Worm (Caenorhabditis elegans) whole organism, L4 larva: ENCODE results near the gene ets-4.

Experiments used
- F10B5.3 ChIP-seq: sonication (generic microtip); optimal IDR thresholded peaks from 2 replicates; lab custom pipeline; 2016; ENCODE audit warnings: mild to moderate bottlenecking, missing genetic modification characterization, missing compliant biosample characterization
- F49E8.2 ChIP-seq: sonication (generic microtip); optimal IDR thresholded peaks from 2 replicates; lab custom pipeline; 2016; ENCODE audit warnings: missing compliant biosample characterization, mild to moderate bottlenecking, missing genetic modification characterization, borderline replicate concordance
- Y48G9A.11 ChIP-seq: fragments of 200-800 bp; sonication (Bioruptor generic); IDR thresholded peaks from 2 replicates; pipeline ENCODE4 v1.3.6; 2022; ENCODE audit warnings: missing genetic modification reagents, missing genetic modification characterization, missing compliant biosample characterization
- Y5F2A.4 ChIP-seq: fragments of 200-800 bp; sonication (Bioruptor generic); optimal IDR thresholded peaks from 2 replicates; lab custom pipeline; 2018; ENCODE audit warnings: mild to moderate bottlenecking, missing genetic modification characterization, missing compliant biosample characterization
- ZK337.2 ChIP-seq: fragments of 200-800 bp; sonication (Bioruptor generic); IDR thresholded peaks from 2 replicates; pipeline ENCODE4 v1.3.6; 2022; ENCODE audit warnings: missing genetic modification reagents, missing genetic modification characterization, missing compliant biosample characterization
- aha-1 ChIP-seq: fragments of 150-350 bp; peaks from one replicate; lab custom pipeline; 2014; ENCODE audit warnings: missing biosample characterization, missing genetic modification characterization
- arid-1 ChIP-seq: fragments of 200-800 bp; sonication (Bioruptor generic); conservative IDR thresholded peaks from 2 replicates; pipeline ENCODE4 v1.3.6; 2022; ENCODE audit warnings: missing genetic modification reagents, missing genetic modification characterization, missing compliant biosample characterization
- cey-2 ChIP-seq: sonication (generic microtip); optimal IDR thresholded peaks from 3 replicates; lab custom pipeline; 2017; ENCODE audit warnings: missing genetic modification characterization, mild to moderate bottlenecking, missing compliant biosample characterization, antibody characterized with exemption, borderline replicate concordance; ENCODE audit not compliant: insufficient read depth
- daf-16 ChIP-seq, 3 experiments: sonication (generic microtip); optimal IDR thresholded peaks; 2 replicates each; lab custom pipeline; 2016 to 2017; ENCODE audit warnings: missing genetic modification characterization in 3 of 3, missing genetic modification reagents in 3 of 3, mild to moderate bottlenecking in 2 of 3, missing compliant biosample characterization in 2 of 3, missing biosample characterization in 1 of 3, moderate library complexity in 1 of 3
- daf-8 ChIP-seq: fragments of 200-800 bp; sonication (Bioruptor generic); IDR thresholded peaks from 2 replicates; pipeline ENCODE4 v1.3.6; 2022; ENCODE audit warnings: missing genetic modification characterization, missing compliant biosample characterization
- dmd-6 ChIP-seq: fragments of 200-800 bp; sonication (Bioruptor generic); IDR thresholded peaks from 2 replicates; pipeline ENCODE4 v1.3.6; 2022; ENCODE audit warnings: missing genetic modification reagents, missing genetic modification characterization, missing compliant biosample characterization
- duxl-1 ChIP-seq: sonication (generic microtip); optimal IDR thresholded peaks from 2 replicates; lab custom pipeline; 2016; ENCODE audit warnings: mild to moderate bottlenecking, missing genetic modification characterization, moderate library complexity, missing compliant biosample characterization; ENCODE audit not compliant: poor library complexity
- dve-1 ChIP-seq: sonication (generic microtip); optimal IDR thresholded peaks from 2 replicates; lab custom pipeline; 2017; ENCODE audit warnings: antibody characterized with exemption, mild to moderate bottlenecking, missing genetic modification characterization, missing compliant biosample characterization; ENCODE audit not compliant: insufficient read depth
- egl-27 ChIP-seq: sonication (generic microtip); optimal IDR thresholded peaks from 3 replicates; lab custom pipeline; 2017; ENCODE audit warnings: missing biosample characterization, missing genetic modification reagents, missing genetic modification characterization
- egl-43 ChIP-seq: fragments of 200-800 bp; sonication (Bioruptor generic); IDR thresholded peaks from 2 replicates; pipeline ENCODE4 v1.3.6; 2022; ENCODE audit warnings: missing genetic modification reagents, missing genetic modification characterization, missing compliant biosample characterization
- fkh-10 ChIP-seq: fragments of 150-350 bp; optimal IDR thresholded peaks from 2 replicates; lab custom pipeline; 2014; ENCODE audit warnings: missing biosample characterization, missing genetic modification reagents, missing genetic modification characterization
- gei-8 ChIP-seq: fragments of 200-800 bp; sonication (Bioruptor generic); optimal IDR thresholded peaks from 2 replicates; lab custom pipeline; 2018; ENCODE audit warnings: mild to moderate bottlenecking, missing genetic modification characterization, missing compliant biosample characterization
- hlh-11 ChIP-seq: fragments of 200-800 bp; sonication (Bioruptor generic); optimal IDR thresholded peaks from 2 replicates; lab custom pipeline; 2018; ENCODE audit warnings: mild to moderate bottlenecking, missing genetic modification characterization, missing compliant biosample characterization
- hlh-30 ChIP-seq: sonication (generic microtip); optimal IDR thresholded peaks from 2 replicates; lab custom pipeline; 2017; ENCODE audit warnings: antibody characterized with exemption, mild to moderate bottlenecking, missing genetic modification characterization, missing compliant biosample characterization; ENCODE audit not compliant: insufficient read depth
- lin-13 ChIP-seq: fragments of 150-350 bp; optimal IDR thresholded peaks from 2 replicates; lab custom pipeline; 2014; ENCODE audit warnings: missing biosample characterization, missing genetic modification reagents, missing genetic modification characterization
- lsy-2 ChIP-seq, 2 experiments: fragments of 150-350 bp in 1 of 2; sonication (generic microtip) in 1 of 2; optimal IDR thresholded peaks; 2 replicates each; lab custom pipeline; 2014 to 2017; ENCODE audit warnings: missing biosample characterization in 2 of 2, missing genetic modification characterization in 2 of 2
- mdl-1 ChIP-seq, 2 experiments: fragments of 150-350 bp in 1 of 2; sonication (generic microtip) in 1 of 2; optimal IDR thresholded peaks; 2 replicates each; lab custom pipeline; 2014 to 2017; ENCODE audit warnings: missing biosample characterization in 2 of 2, missing genetic modification characterization in 2 of 2
- mes-2 ChIP-seq: sonication (generic microtip); optimal IDR thresholded peaks from 2 replicates; lab custom pipeline; 2016; ENCODE audit warnings: missing genotype, mild to moderate bottlenecking, missing genetic modification characterization, missing compliant biosample characterization; ENCODE audit not compliant: poor library complexity, severe bottlenecking
- mxl-3 ChIP-seq: fragments of 200-800 bp; sonication (Bioruptor generic); optimal IDR thresholded peaks from 2 replicates; lab custom pipeline; 2018; ENCODE audit warnings: mild to moderate bottlenecking, missing genetic modification characterization, missing compliant biosample characterization
- nhr-28 ChIP-seq: fragments of 150-350 bp; optimal IDR thresholded peaks from 2 replicates; lab custom pipeline; 2014; ENCODE audit warnings: missing biosample characterization, missing genetic modification characterization
- nhr-76 ChIP-seq: fragments of 150-350 bp; optimal IDR thresholded peaks from 2 replicates; lab custom pipeline; 2014; ENCODE audit warnings: missing biosample characterization, missing genetic modification characterization
- pqm-1 ChIP-seq: sonication (generic microtip); optimal IDR thresholded peaks from 2 replicates; lab custom pipeline; 2017; ENCODE audit warnings: missing biosample characterization, missing genetic modification characterization
- spr-1 ChIP-seq: sonication (generic microtip); optimal IDR thresholded peaks from 2 replicates; lab custom pipeline; 2016; ENCODE audit warnings: mild to moderate bottlenecking, missing genetic modification characterization, missing compliant biosample characterization
- unc-39 ChIP-seq: sonication (generic microtip); optimal IDR thresholded peaks from 2 replicates; lab custom pipeline; 2017; ENCODE audit warnings: missing biosample characterization, missing genetic modification characterization
- unc-62 ChIP-seq, 3 experiments: fragments of 150-350 bp in 1 of 3; sonication (generic microtip); optimal IDR thresholded peaks in 2 of 3; peaks in 1 of 3; 1 replicate in 1 of 3; 2 replicates in 2 of 3; lab custom pipeline; 2014 to 2017; ENCODE audit warnings: missing biosample characterization in 3 of 3, missing genetic modification characterization in 3 of 3, missing genetic modification reagents in 3 of 3, missing genotype in 1 of 3
- zip-11 ChIP-seq: fragments of 200-800 bp; sonication (Bioruptor generic); IDR thresholded peaks from 2 replicates; pipeline ENCODE4 v1.3.6; 2022; ENCODE audit warnings: missing genetic modification characterization, missing compliant biosample characterization
- zip-2 ChIP-seq: fragments of 150-350 bp; optimal IDR thresholded peaks from 2 replicates; lab custom pipeline; 2014; ENCODE audit warnings: missing biosample characterization, missing genetic modification characterization

ets-4 gene

ce11 chrX:6551679-6552078 is 33.0 kb downstream of the ets-4 start:
- no peak for TF ChIP-seq mdl-1 (tag; optimal IDR thresholded peaks at IDR 0.05; lab: Kevin White, UChicago)
- no peak for TF ChIP-seq daf-16 (GFP tag; optimal IDR thresholded peaks at IDR 0.05; lab: Kevin White, UChicago)
- peak; percentile 61 for TF ChIP-seq daf-16 (tag; optimal IDR thresholded peaks at IDR 0.05; lab: Kevin White, UChicago)
- TF ChIP-seq mes-2 (tag; lab: Kevin White, UChicago): peak; percentile 17
- TF ChIP-seq zip-2 (tag; lab: Kevin White, UChicago): no peak
- no peak for TF ChIP-seq zip-11
- peak; percentile 59 for TF ChIP-seq hlh-11
- TF ChIP-seq lsy-2 (tag; optimal IDR thresholded peaks at IDR 0.05; lab: Kevin White, UChicago): peak in 1 of 2 experiments; percentile 4
- TF ChIP-seq duxl-1 (tag; lab: Kevin White, UChicago): no peak
- no peak for TF ChIP-seq unc-62 (GFP tag; optimal IDR thresholded peaks at IDR 0.05 in 1 of 2; lab: Kevin White, UChicago)
- TF ChIP-seq unc-62 (tag; optimal IDR thresholded peaks at IDR 0.05; lab: Kevin White, UChicago): no peak
- peak; percentile 72 for TF ChIP-seq nhr-28 (tag; lab: Kevin White, UChicago)
- TF ChIP-seq dmd-6 (GFP tag; lab: Robert Waterston, UW): peak; percentile 60
- TF ChIP-seq dve-1 (tag; lab: Kevin White, UChicago): peak; percentile 44
- TF ChIP-seq hlh-30 (tag; lab: Kevin White, UChicago): peak; percentile 17
- no peak for TF ChIP-seq spr-1
- no peak for TF ChIP-seq daf-8
- peak; percentile 36 for TF ChIP-seq mxl-3 (GFP tag; lab: Kevin White, UChicago)
- peak; percentile 85 for TF ChIP-seq pqm-1

- TF ChIP-seq hlh-30 (tag; lab: Kevin White, UChicago) (peak; percentile 1), fkh-10 (GFP tag; lab: Kevin White, UChicago) (no peak), aha-1 (tag; lab: Kevin White, UChicago) (peak; percentile 44), unc-62 (GFP tag; optimal IDR thresholded peaks at IDR 0.05 in 1 of 2; lab: Kevin White, UChicago) (peak in 1 of 2 experiments; percentile 98), unc-62 (tag; optimal IDR thresholded peaks at IDR 0.05; lab: Kevin White, UChicago) (no peak)
These were observed 34.2 kb downstream of the ets-4 start, which contains the start of gene svh-2 for ce11 chrX:6552806-6553337. Gene svh-2 (plus strand): TSS chrX:6553287.

ce11 chrX:6553634-6554033 is 35.0 kb downstream of the ets-4 start:
- no peak for TF ChIP-seq F49E8.2 (tag; lab: Kevin White, UChicago)
- no peak for TF ChIP-seq dmd-6 (GFP tag; lab: Robert Waterston, UW)
- TF ChIP-seq aha-1 (tag; lab: Kevin White, UChicago): peak; percentile 97

- TF ChIP-seq unc-39 (tag; lab: Kevin White, UChicago): no peak
- no peak for TF ChIP-seq F10B5.3 (tag; lab: Kevin White, UChicago)
- no peak for TF ChIP-seq lin-13 (GFP tag; lab: Kevin White, UChicago)
- no peak for TF ChIP-seq pqm-1
- no peak for TF ChIP-seq nhr-76 (tag; lab: Kevin White, UChicago)
- TF ChIP-seq unc-62 (GFP tag; optimal IDR thresholded peaks at IDR 0.05 in 1 of 2; lab: Kevin White, UChicago): peak in 1 of 2 experiments; percentile 98
- TF ChIP-seq unc-62 (tag; optimal IDR thresholded peaks at IDR 0.05; lab: Kevin White, UChicago): no peak
- TF ChIP-seq arid-1 (GFP tag; lab: Robert Waterston, UW): no peak
- TF ChIP-seq cey-2 (tag; lab: Kevin White, UChicago): no peak
These were observed 41.8 kb downstream of the ets-4 start for ce11 chrX:6560495-6560894.

ce11 chrX:6562378-6562856 is 43.7 kb downstream of the ets-4 start, which contains the start of gene aaim-1:
Gene aaim-1 (minus strand): TSS chrX:6562428.
- TF ChIP-seq egl-43 (GFP tag; lab: Robert Waterston, UW): 0 out of 2 replicates have a peak, but pooled peaks have one; percentile 12
- no peak for TF ChIP-seq egl-27 (tag; lab: Kevin White, UChicago)
- no peak for TF ChIP-seq ZK337.2
- TF ChIP-seq mxl-3 (GFP tag; lab: Kevin White, UChicago): no peak
- peak in 1 of 2 experiments; percentile 53 for TF ChIP-seq unc-62 (GFP tag; optimal IDR thresholded peaks at IDR 0.05 in 1 of 2; lab: Kevin White, UChicago)
- TF ChIP-seq unc-62 (tag; optimal IDR thresholded peaks at IDR 0.05; lab: Kevin White, UChicago): no peak
- TF ChIP-seq gei-8: no peak
- TF ChIP-seq dmd-6 (GFP tag; lab: Robert Waterston, UW): peak; percentile 57
- no peak for TF ChIP-seq Y5F2A.4 (GFP tag; lab: Kevin White, UChicago)
- TF ChIP-seq Y48G9A.11 (GFP tag; lab: Robert Waterston, UW): no peak
- TF ChIP-seq, all 104 proteins: peak for 3
